Fruit fly (Drosophila melanogaster) whole organism, prepupa: Measurements from ENCODE around the gene CG44325.
"Not testable (repeated sequence)": the region's sequence is repeated elsewhere in the genome, so short reads cannot be mapped to it uniquely, and the experiment has no call there.

ENCODE experiments used
- Blimp-1 ChIP-seq: fragments of 200-800 bp; sonication (Bioruptor generic); optimal IDR thresholded peaks from 3 replicates; lab custom pipeline; 2017; ENCODE audit warnings: missing biosample characterization, missing genetic modification characterization, mild to moderate bottlenecking, moderate library complexity, missing genetic modification reagents
- CG10669 ChIP-seq: fragments of 200-800 bp; sonication (Bioruptor generic); optimal IDR thresholded peaks from 3 replicates; lab custom pipeline; 2018; ENCODE audit warnings: missing biosample characterization, mild to moderate bottlenecking, missing genetic modification characterization, moderate library complexity
- CG11294 ChIP-seq: fragments of 200-800 bp; sonication (Bioruptor generic); IDR thresholded peaks from 2 replicates; pipeline ENCODE4 v1.3.6; 2022; ENCODE audit warnings: missing biosample characterization, missing genetic modification characterization
- CG11762 ChIP-seq: fragments of 200-800 bp; sonication (Bioruptor generic); optimal IDR thresholded peaks from 3 replicates; lab custom pipeline; 2016; ENCODE audit warnings: missing biosample characterization, missing genetic modification characterization; ENCODE audit not compliant: insufficient read depth
- CG11902 ChIP-seq: fragments of 200-800 bp; sonication (Bioruptor generic); optimal IDR thresholded peaks from 3 replicates; lab custom pipeline; 2016; ENCODE audit warnings: missing biosample characterization, missing genetic modification characterization
- CG15336 ChIP-seq: fragments of 200-800 bp; sonication (Bioruptor generic); IDR thresholded peaks from 2 replicates; pipeline ENCODE4 v1.3.6; 2022; ENCODE audit warnings: missing biosample characterization, missing genetic modification characterization
- CG1621 ChIP-seq: fragments of 200-800 bp; sonication (Bioruptor generic); optimal IDR thresholded peaks from 3 replicates; lab custom pipeline; 2018; ENCODE audit warnings: missing biosample characterization, mild to moderate bottlenecking, missing genetic modification characterization
- CG16779 ChIP-seq: fragments of 200-800 bp; sonication (Bioruptor generic); optimal IDR thresholded peaks from 3 replicates; lab custom pipeline; 2017; ENCODE audit warnings: missing biosample characterization, mild to moderate bottlenecking, missing genetic modification characterization
- CG3032 ChIP-seq: fragments of 200-800 bp; optimal IDR thresholded peaks from 2 replicates; lab custom pipeline; 2019; ENCODE audit warnings: missing biosample characterization, mild to moderate bottlenecking, missing genetic modification characterization, moderate library complexity
- CG31627 ChIP-seq: fragments of 200-800 bp; sonication (Bioruptor generic); optimal IDR thresholded peaks from 3 replicates; lab custom pipeline; 2016; ENCODE audit warnings: missing biosample characterization, missing genetic modification characterization
- CG32006 ChIP-seq: fragments of 200-800 bp; sonication (Bioruptor generic); optimal IDR thresholded peaks from 3 replicates; lab custom pipeline; 2017; ENCODE audit warnings: missing biosample characterization, mild to moderate bottlenecking, missing genetic modification characterization
- CG34406 ChIP-seq: fragments of 200-800 bp; sonication (Bioruptor generic); optimal IDR thresholded peaks from 3 replicates; lab custom pipeline; 2016; ENCODE audit warnings: missing biosample characterization, missing genetic modification characterization
- CG3919 ChIP-seq: fragments of 200-800 bp; sonication (Bioruptor generic); optimal IDR thresholded peaks from 3 replicates; lab custom pipeline; 2016; ENCODE audit warnings: missing biosample characterization, missing genetic modification characterization
- CG6276 ChIP-seq: fragments of 200-800 bp; sonication (Bioruptor generic); optimal IDR thresholded peaks from 2 replicates; lab custom pipeline; 2017; ENCODE audit warnings: missing biosample characterization, mild to moderate bottlenecking, missing genetic modification characterization
- CG6808 ChIP-seq: fragments of 200-800 bp; sonication (Bioruptor generic); optimal IDR thresholded peaks from 3 replicates; lab custom pipeline; 2017; ENCODE audit warnings: missing biosample characterization, missing genetic modification characterization, mild to moderate bottlenecking, moderate library complexity, missing genetic modification reagents
- CG6854 ChIP-seq: fragments of 200-800 bp; sonication (Bioruptor generic); optimal IDR thresholded peaks from 2 replicates; lab custom pipeline; 2017; ENCODE audit warnings: missing biosample characterization, mild to moderate bottlenecking, missing genetic modification characterization
- CG7368 ChIP-seq: fragments of 200-800 bp; sonication (Bioruptor generic); optimal IDR thresholded peaks from 3 replicates; lab custom pipeline; 2016; ENCODE audit warnings: missing biosample characterization, missing genetic modification characterization
- CG8119 ChIP-seq: fragments of 200-800 bp; sonication (Bioruptor generic); IDR thresholded peaks from 3 replicates; pipeline ENCODE4 v1.3.6; 2022; ENCODE audit warnings: missing biosample characterization, missing genetic modification characterization
- Eip75B ChIP-seq: fragments of 200-800 bp; sonication (Bioruptor generic); optimal IDR thresholded peaks from 3 replicates; lab custom pipeline; 2016; ENCODE audit warnings: missing biosample characterization, missing genetic modification characterization
- Eip78C ChIP-seq: fragments of 200-800 bp; sonication (Bioruptor generic); peaks from one replicate; lab custom pipeline; 2016; ENCODE audit warnings: missing biosample characterization, missing genetic modification characterization
- Ets21C ChIP-seq: fragments of 200-800 bp; sonication (Bioruptor generic); optimal IDR thresholded peaks from 3 replicates; lab custom pipeline; 2016; ENCODE audit warnings: missing biosample characterization, missing genetic modification characterization
- Ets96B ChIP-seq: fragments of 200-800 bp; optimal IDR thresholded peaks from 2 replicates; lab custom pipeline; 2019; ENCODE audit warnings: missing biosample characterization, mild to moderate bottlenecking, missing genetic modification characterization, moderate library complexity
- Hr38 ChIP-seq: sonication (Bioruptor generic); optimal IDR thresholded peaks from 2 replicates; lab custom pipeline; 2016; ENCODE audit warnings: missing biosample characterization, missing genetic modification characterization
- Hr39 ChIP-seq: fragments of 200-800 bp; sonication (Bioruptor generic); optimal IDR thresholded peaks from 2 replicates; lab custom pipeline; 2016; ENCODE audit warnings: missing biosample characterization, missing genetic modification characterization
- Hr4 ChIP-seq: fragments of 200-800 bp; sonication (Bioruptor generic); optimal IDR thresholded peaks from 3 replicates; lab custom pipeline; 2016; ENCODE audit warnings: missing biosample characterization, missing genetic modification characterization
- Lpt ChIP-seq: fragments of 200-800 bp; sonication (Bioruptor generic); optimal IDR thresholded peaks from 3 replicates; lab custom pipeline; 2016; ENCODE audit warnings: missing biosample characterization, missing genetic modification characterization
- Smox ChIP-seq: fragments of 200-800 bp; sonication (Bioruptor generic); optimal IDR thresholded peaks from 3 replicates; lab custom pipeline; 2016; ENCODE audit warnings: missing biosample characterization, missing genetic modification characterization
- Sox102F ChIP-seq: fragments of 200-800 bp; sonication (Bioruptor generic); optimal IDR thresholded peaks from 2 replicates; lab custom pipeline; 2016; ENCODE audit warnings: missing biosample characterization, mild to moderate bottlenecking, missing genetic modification characterization
- Sox15 ChIP-seq: fragments of 200-800 bp; sonication (Bioruptor generic); optimal IDR thresholded peaks from 3 replicates; lab custom pipeline; 2016; ENCODE audit warnings: missing biosample characterization, missing genetic modification characterization
- achi ChIP-seq: fragments of 200-800 bp; sonication (Bioruptor generic); optimal IDR thresholded peaks from 3 replicates; lab custom pipeline; 2016; ENCODE audit warnings: missing biosample characterization, missing genetic modification characterization
- acj6 ChIP-seq: fragments of 200-800 bp; sonication (Bioruptor generic); optimal IDR thresholded peaks from 3 replicates; lab custom pipeline; 2016; ENCODE audit warnings: missing biosample characterization, missing genetic modification characterization
- cyc ChIP-seq: fragments of 200-800 bp; sonication (Bioruptor generic); optimal IDR thresholded peaks from 3 replicates; lab custom pipeline; 2016; ENCODE audit warnings: missing biosample characterization, missing genetic modification characterization
- dac ChIP-seq: fragments of 200-800 bp; sonication (Bioruptor generic); optimal IDR thresholded peaks from 2 replicates; lab custom pipeline; 2017; ENCODE audit warnings: missing biosample characterization, mild to moderate bottlenecking, missing genetic modification characterization
- dsx ChIP-seq: fragments of 200-800 bp; optimal IDR thresholded peaks from 3 replicates; lab custom pipeline; 2019; ENCODE audit warnings: missing biosample characterization, mild to moderate bottlenecking, missing genetic modification characterization, moderate library complexity; ENCODE audit not compliant: poor library complexity, severe bottlenecking
- eg ChIP-seq: fragments of 200-800 bp; sonication (Bioruptor generic); IDR thresholded peaks from 3 replicates; pipeline ENCODE4 v1.3.6; 2022; ENCODE audit warnings: missing biosample characterization, missing genetic modification characterization
- esn ChIP-seq: fragments of 200-800 bp; sonication (Bioruptor generic); optimal IDR thresholded peaks from 2 replicates; lab custom pipeline; 2016; ENCODE audit warnings: missing biosample characterization, mild to moderate bottlenecking, missing genetic modification characterization, moderate library complexity
- fd85E ChIP-seq: fragments of 200-800 bp; sonication (Bioruptor generic); optimal IDR thresholded peaks from 3 replicates; lab custom pipeline; 2016; ENCODE audit warnings: missing biosample characterization, missing genetic modification characterization
- fkh ChIP-seq: fragments of 200-800 bp; sonication (Bioruptor generic); optimal IDR thresholded peaks from 3 replicates; lab custom pipeline; 2017; ENCODE audit warnings: missing biosample characterization, mild to moderate bottlenecking, missing genetic modification characterization, moderate library complexity
- lz ChIP-seq: fragments of 200-800 bp; sonication (Bioruptor generic); optimal IDR thresholded peaks from 3 replicates; lab custom pipeline; 2016; ENCODE audit warnings: missing biosample characterization, missing genetic modification characterization
- net ChIP-seq: fragments of 200-800 bp; sonication (Bioruptor generic); optimal IDR thresholded peaks from 3 replicates; lab custom pipeline; 2016; ENCODE audit warnings: missing biosample characterization, missing genetic modification characterization
- pdm3 ChIP-seq: fragments of 200-800 bp; sonication (Bioruptor generic); optimal IDR thresholded peaks from 3 replicates; lab custom pipeline; 2016; ENCODE audit warnings: missing biosample characterization, missing genetic modification characterization
- salr ChIP-seq, 2 experiments: fragments of 200-800 bp; sonication (Bioruptor generic); optimal IDR thresholded peaks; 3 replicates each; lab custom pipeline; 2016 to 2018; ENCODE audit warnings: missing biosample characterization in 2 of 2, missing genetic modification characterization in 2 of 2, mild to moderate bottlenecking in 1 of 2
- svp ChIP-seq: fragments of 200-800 bp; sonication (Bioruptor generic); peaks from one replicate; lab custom pipeline; 2016; ENCODE audit warnings: missing biosample characterization, missing genetic modification characterization

The CG44325 gene

dm6 chrX:9087920-9088417, 9.7 kb upstream of the CG44325 start, which contains the start of gene CG6999:
CG6999 (plus strand) TSS chrX:9088367.
- not testable (repeated sequence) for TF ChIP-seq CG31627, Eip78C, Hr4 (GFP tag; lab: Kevin White, UChicago)

dm6 chrX:9086702-9087179, 8.4 kb upstream of the CG44325 start, which contains the start of gene CG32706:
CG32706 (plus strand) TSS chrX:9087129.
- not testable (repeated sequence) for TF ChIP-seq CG11294 (GFP tag; lab: Robert Waterston, UW); Sox15 (GFP tag; lab: Kevin White, UChicago); Hr38 (GFP tag; lab: Kevin White, UChicago)
- TF ChIP-seq, all 60 proteins: peak for 0; not testable (repeated sequence) for 60

dm6 chrX:9085726-9086125, 7.4 kb upstream of the CG44325 start, which contains the start of gene CG32708:
CG32708 (plus strand) TSS chrX:9085932.
- TF ChIP-seq net (GFP tag; lab: Kevin White, UChicago) (no peak), salr (GFP tag; optimal IDR thresholded peaks at IDR 0.05; lab: Kevin White, UChicago) (no peak), dsx (GFP tag; lab: Kevin White, UChicago) (peak; percentile 35), Eip78C (GFP tag; lab: Kevin White, UChicago) (peak; percentile 49)
- TF ChIP-seq, all 60 proteins: peak for 2

DNA sequence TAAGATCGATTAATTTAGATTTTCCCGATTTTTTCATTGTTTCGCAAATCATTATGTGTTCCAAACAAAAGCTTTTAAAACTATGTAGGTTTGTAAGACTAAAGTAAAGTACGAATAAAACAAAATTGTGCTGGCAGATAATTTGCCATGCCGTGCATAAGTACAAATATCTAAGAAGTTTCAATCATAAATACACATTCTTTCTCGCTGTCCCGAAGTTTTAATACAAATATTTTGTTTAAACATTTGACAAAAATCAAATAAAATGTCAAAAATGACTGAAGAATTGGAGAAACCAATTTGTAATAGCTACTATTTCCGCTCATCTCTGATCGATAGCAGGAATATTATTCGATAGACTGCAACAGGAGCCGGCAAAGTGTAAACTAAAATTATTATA, 4.3 kb upstream of the CG44325 start, which contains the start of gene APC4:
Gene APC4, plus strand, starts transcription at position 332 of the 400 bp plus-strand sequence.
- TF ChIP-seq CG11762 (GFP tag; lab: Kevin White, UChicago) = no peak
- TF ChIP-seq svp = peak; percentile 71
- TF ChIP-seq CG32006 (GFP tag; lab: Kevin White, UChicago) = peak; percentile 44
- TF ChIP-seq lz (GFP tag; lab: Kevin White, UChicago) = peak; percentile 52
- TF ChIP-seq CG3032 (tag; lab: Kevin White, UChicago) = peak; percentile 47
- TF ChIP-seq fkh (GFP tag; lab: Kevin White, UChicago) = no peak
- TF ChIP-seq Sox15 (GFP tag; lab: Kevin White, UChicago) = no peak
- no peak for TF ChIP-seq Sox102F (GFP tag; lab: Kevin White, UChicago)
- TF ChIP-seq Hr4 (GFP tag; lab: Kevin White, UChicago) = no peak
- peak; percentile 11 for TF ChIP-seq Ets21C
- TF ChIP-seq net (GFP tag; lab: Kevin White, UChicago) = no peak
- peak; percentile 24 for TF ChIP-seq cyc (GFP tag; lab: Kevin White, UChicago)
- peak; percentile 2 for TF ChIP-seq dac (GFP tag; lab: Kevin White, UChicago)
- TF ChIP-seq CG6854 = no peak
- TF ChIP-seq CG6808 = peak; percentile 38
- TF ChIP-seq acj6 (GFP tag; lab: Kevin White, UChicago) = peak; percentile 24
- TF ChIP-seq Hr39 (GFP tag; lab: Kevin White, UChicago) = peak; percentile 42
- peak; percentile 5 for TF ChIP-seq CG11902 (GFP tag; lab: Kevin White, UChicago)
- no peak for TF ChIP-seq CG15336 (GFP tag; lab: Robert Waterston, UW)
- no peak for TF ChIP-seq CG6276 (GFP tag; lab: Kevin White, UChicago)
- no peak for TF ChIP-seq CG34406 (GFP tag; lab: Kevin White, UChicago)
- peak in 1 of 2 experiments; percentile 12 for TF ChIP-seq salr (GFP tag; optimal IDR thresholded peaks at IDR 0.05; lab: Kevin White, UChicago)
- TF ChIP-seq CG31627 (GFP tag; lab: Kevin White, UChicago) = peak; percentile 32
- peak; percentile 9 for TF ChIP-seq achi (GFP tag; lab: Kevin White, UChicago)
- TF ChIP-seq Eip75B (GFP tag; lab: Kevin White, UChicago) = peak; percentile 40
- no peak for TF ChIP-seq Blimp-1
- no peak for TF ChIP-seq fd85E (GFP tag; lab: Kevin White, UChicago)
- no peak for TF ChIP-seq Smox
- no peak for TF ChIP-seq dsx (GFP tag; lab: Kevin White, UChicago)
- TF ChIP-seq CG11294 (GFP tag; lab: Robert Waterston, UW) = no peak
- peak; percentile 31 for TF ChIP-seq CG10669
- no peak for TF ChIP-seq CG1621 (tag; lab: Kevin White, UChicago)
- no peak for TF ChIP-seq CG7368
- no peak for TF ChIP-seq CG16779 (tag; lab: Kevin White, UChicago)
- TF ChIP-seq pdm3 (GFP tag; lab: Kevin White, UChicago) = peak; percentile 43
- TF ChIP-seq esn = peak; percentile 55
- no peak for TF ChIP-seq CG3919 (GFP tag; lab: Kevin White, UChicago)
- TF ChIP-seq CG8119 (GFP tag; lab: Robert Waterston, UW) = no peak
- no peak for TF ChIP-seq Lpt (GFP tag; lab: Kevin White, UChicago)
- TF ChIP-seq eg = no peak
- no peak for TF ChIP-seq Ets96B (tag; lab: Kevin White, UChicago)
